Worm (Caenorhabditis elegans): Measurements from ENCODE around the gene H35B03.1.

The H35B03.1 gene

DNA sequence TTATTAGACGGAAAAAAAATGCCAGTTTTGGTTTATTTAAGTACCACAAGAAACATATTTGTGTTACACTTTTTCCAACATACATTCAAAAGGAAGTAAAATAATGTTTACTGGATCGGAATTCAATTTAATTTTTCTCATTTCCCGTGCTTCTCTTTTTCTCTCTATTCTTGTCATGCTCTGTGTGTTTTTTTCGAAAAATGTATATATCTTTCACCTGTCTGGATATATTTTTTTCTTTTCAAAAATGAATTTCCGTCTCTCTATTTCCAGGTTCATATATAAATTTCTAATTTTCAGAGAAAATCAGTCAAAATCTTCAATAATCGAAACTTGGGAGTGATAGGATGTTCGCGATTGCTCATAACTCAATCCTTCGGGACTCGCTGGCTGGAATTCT lies at the start of gene H35B03.1:
H35B03.1 (plus strand) TSS at position 301 of the 400 bp plus-strand sequence.
- no peak for TF ChIP-seq tra-4 (tag; optimal IDR thresholded peaks at IDR 0.05)
- no peak for TF ChIP-seq sea-1 (GFP tag; conservative IDR thresholded peaks at IDR 0.05)
- TF ChIP-seq ama-1 (optimal IDR thresholded peaks at IDR 0.05): no peak
- no peak for TF ChIP-seq flt-1 (GFP tag; IDR thresholded peaks at IDR 0.05)
- no peak for TF ChIP-seq hnd-1 (tag; optimal IDR thresholded peaks at IDR 0.05)
- TF ChIP-seq B0310.2 (tag; optimal IDR thresholded peaks at IDR 0.05): no peak
- TF ChIP-seq scrt-1 (GFP tag; IDR thresholded peaks at IDR 0.05): no peak
- TF ChIP-seq hmbx-1 (tag; optimal IDR thresholded peaks at IDR 0.05): no peak
- TF ChIP-seq ets-7 (tag; optimal IDR thresholded peaks at IDR 0.05): no peak

DNA sequence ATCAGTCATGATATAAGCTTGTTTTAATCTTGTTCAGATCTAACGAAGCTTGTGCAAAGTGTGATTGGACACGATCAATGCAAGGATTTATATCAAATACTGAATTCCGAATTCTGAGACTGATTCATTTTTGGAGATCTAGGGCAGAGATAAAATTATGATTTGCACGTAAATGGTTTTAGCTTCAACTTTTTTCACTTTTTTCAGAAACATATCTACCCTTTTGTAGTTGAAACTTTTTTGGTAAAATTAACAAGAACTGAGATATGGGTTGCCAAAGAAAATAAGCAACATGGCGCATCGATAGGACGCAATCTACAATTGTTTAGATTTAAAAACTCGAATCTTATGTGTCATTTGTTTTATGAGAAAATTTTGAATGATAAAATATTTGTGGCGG lies 47.4 kb upstream of the H35B03.1 start, which contains the start of gene C55C3.4:
C55C3.4 (minus strand) TSS at position 101 of the 400 bp plus-strand sequence.
- TF ChIP-seq ceh-13 (GFP tag; optimal IDR thresholded peaks at IDR 0.05) (no peak), hmbx-1 (tag; optimal IDR thresholded peaks at IDR 0.05) (no peak), hmg-4 (GFP tag; optimal IDR thresholded peaks at IDR 0.05) (no peak), sea-1 (GFP tag; conservative IDR thresholded peaks at IDR 0.05) (no peak)

DNA sequence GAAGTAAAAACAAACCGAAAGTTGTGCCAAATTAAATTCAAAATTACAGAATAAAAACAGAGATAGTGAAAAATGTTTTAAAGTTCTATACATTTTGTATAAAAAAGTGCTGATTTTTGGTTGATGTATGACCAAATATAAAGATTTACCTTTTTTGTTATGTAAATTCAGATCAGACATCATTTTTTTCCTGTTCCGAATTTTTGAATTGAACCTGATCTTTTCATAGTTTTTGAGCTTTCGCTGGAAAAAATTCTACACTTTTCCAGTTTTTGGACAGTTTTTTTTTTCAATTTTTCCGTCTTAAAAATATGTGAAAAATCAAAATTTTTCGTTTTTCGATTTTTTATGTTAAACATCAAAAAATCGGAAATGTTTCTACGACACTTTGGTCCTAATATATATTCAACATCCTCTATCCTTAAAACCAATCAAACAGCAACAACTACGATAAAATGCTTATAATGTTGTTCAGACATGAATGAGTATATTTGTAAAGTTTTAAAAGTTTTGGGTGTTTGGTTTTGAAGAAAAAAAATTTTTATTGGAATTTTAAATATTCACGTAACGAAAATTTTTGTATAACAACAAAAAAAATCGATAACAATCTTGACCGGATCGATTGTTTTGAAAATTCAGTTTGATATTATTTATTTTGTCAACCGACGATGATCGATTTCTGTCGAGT lies 42.7 kb upstream of the H35B03.1 start, which contains the start of the genes C55C3.7 and C55C3.6:
C55C3.7 (minus strand) TSS at position 101 of the 688 bp plus-strand sequence.
C55C3.6 (plus strand) TSS at position 638 of the 688 bp plus-strand sequence.
- no peak for TF ChIP-seq hmg-4 (GFP tag; optimal IDR thresholded peaks at IDR 0.05)
- no peak for TF ChIP-seq tbx-37 (GFP tag; conservative IDR thresholded peaks at IDR 0.05)
- no peak for TF ChIP-seq scrt-1 (GFP tag; IDR thresholded peaks at IDR 0.05)
- no peak for TF ChIP-seq hnd-1 (tag; optimal IDR thresholded peaks at IDR 0.05)
- TF ChIP-seq aly-1 (tag; optimal IDR thresholded peaks at IDR 0.05): no peak
- TF ChIP-seq B0310.2 (tag; optimal IDR thresholded peaks at IDR 0.05): no peak
- TF ChIP-seq tra-4 (tag; optimal IDR thresholded peaks at IDR 0.05): no peak

DNA sequence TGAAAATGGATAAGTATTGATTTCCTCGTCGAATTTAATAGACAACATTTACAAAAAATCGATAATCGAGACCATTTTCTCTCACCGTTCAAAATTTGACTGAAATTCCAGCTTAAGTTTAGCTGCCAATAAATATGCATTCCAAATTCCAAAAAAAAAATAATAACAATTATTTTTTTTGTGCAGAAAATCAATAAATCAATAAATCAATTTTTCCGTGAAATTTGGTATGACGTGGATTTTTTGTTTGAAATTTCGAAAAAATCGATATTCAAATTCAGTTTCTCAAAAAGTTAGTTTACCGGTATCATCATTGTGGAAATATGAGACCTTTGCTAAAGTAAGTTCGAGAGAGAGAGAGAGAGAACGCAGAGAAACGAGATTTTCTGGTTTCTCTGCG lies 40.4 kb upstream of the H35B03.1 start, which contains the start of gene C55C3.3:
C55C3.3 (plus strand) TSS at position 274 of the 400 bp plus-strand sequence.
- TF ChIP-seq ets-7 (tag; optimal IDR thresholded peaks at IDR 0.05) (no peak), flt-1 (GFP tag; IDR thresholded peaks at IDR 0.05) (no peak), sea-1 (GFP tag; conservative IDR thresholded peaks at IDR 0.05) (no peak), tbx-11 (GFP tag; IDR thresholded peaks at IDR 0.05) (no peak), F13C5.2 (tag; optimal IDR thresholded peaks at IDR 0.05) (no peak)

DNA sequence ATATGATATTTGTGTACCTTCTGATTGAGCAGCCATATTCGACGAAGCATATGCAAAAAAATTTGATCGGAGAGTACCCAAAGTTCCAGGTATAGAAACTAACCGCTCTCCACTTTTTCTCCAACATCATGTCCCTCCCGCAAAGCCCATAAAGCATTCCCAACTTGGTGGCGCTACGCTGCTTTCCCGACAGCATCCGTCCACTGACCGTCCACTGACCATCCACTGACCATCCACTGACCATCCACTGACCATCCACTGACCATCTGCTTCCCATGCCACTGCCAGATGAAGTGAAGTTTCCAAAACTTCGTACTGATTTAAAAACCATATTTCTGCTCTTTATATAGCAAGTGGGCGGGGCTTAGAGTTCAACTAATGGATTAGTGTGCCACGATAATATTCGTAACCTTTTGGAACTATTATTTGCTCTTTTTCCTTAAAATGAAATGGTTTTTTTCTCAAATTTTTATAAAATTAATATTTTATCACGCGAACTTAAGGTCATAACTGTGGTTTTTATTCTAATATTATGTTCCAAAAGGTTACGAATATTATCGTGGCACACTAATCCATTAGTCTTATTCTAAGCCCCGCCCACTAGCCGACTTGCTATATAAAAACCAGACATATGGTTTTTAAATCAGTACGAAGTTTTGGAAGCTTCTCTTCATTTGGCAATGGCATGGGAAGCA lies 34.9 kb upstream of the H35B03.1 start, which contains the start of gene C55C3.8:
C55C3.8 (plus strand) TSS at position 645 of the 695 bp plus-strand sequence.
- TF ChIP-seq sea-1 (GFP tag; conservative IDR thresholded peaks at IDR 0.05) (no peak), hmbx-1 (tag; optimal IDR thresholded peaks at IDR 0.05) (no peak), B0310.2 (tag; optimal IDR thresholded peaks at IDR 0.05) (no peak), ceh-36 (tag; optimal IDR thresholded peaks at IDR 0.05) (no peak), flt-1 (GFP tag; IDR thresholded peaks at IDR 0.05) (no peak), ceh-13 (GFP tag; optimal IDR thresholded peaks at IDR 0.05) (no peak), ama-1 (optimal IDR thresholded peaks at IDR 0.05) (no peak), aly-1 (tag; optimal IDR thresholded peaks at IDR 0.05) (no peak), hmg-4 (GFP tag; optimal IDR thresholded peaks at IDR 0.05) (no peak), tbx-11 (GFP tag; IDR thresholded peaks at IDR 0.05) (no peak), ets-7 (tag; optimal IDR thresholded peaks at IDR 0.05) (no peak), scrt-1 (GFP tag; IDR thresholded peaks at IDR 0.05) (no peak), tra-4 (tag; optimal IDR thresholded peaks at IDR 0.05) (no peak), tbx-37 (GFP tag; conservative IDR thresholded peaks at IDR 0.05) (no peak), F13C5.2 (tag; optimal IDR thresholded peaks at IDR 0.05) (no peak), pes-1 (GFP tag; IDR thresholded peaks at IDR 0.05) (no peak), hnd-1 (tag; optimal IDR thresholded peaks at IDR 0.05) (no peak)

DNA sequence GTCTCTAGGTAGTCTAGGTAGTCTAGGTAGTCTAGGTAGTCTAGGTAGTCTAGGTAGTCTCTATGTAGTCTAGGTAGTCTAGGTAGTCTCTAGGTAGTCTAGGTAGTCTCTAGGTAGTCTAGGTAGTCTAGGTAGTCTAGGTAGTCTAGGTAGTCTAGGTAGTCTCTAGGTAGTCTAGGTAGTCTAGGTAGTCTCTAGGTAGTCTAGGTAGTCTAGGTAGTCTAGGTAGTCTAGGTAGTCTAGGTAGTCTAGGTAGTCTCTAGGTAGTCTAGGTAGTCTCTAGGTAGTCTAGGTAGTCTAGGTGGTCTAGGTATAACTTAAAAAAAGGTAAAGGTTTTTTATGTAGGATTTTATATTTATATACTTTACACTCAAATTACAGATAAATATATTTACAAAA lies 34.2 kb upstream of the H35B03.1 start:
- TF ChIP-seq flt-1 (GFP tag; IDR thresholded peaks at IDR 0.05) (peak; percentile 49; the same call in 1 of the 2 replicates), tbx-37 (GFP tag; conservative IDR thresholded peaks at IDR 0.05) (peak; percentile 48; the same call in 1 of the 2 replicates)

DNA sequence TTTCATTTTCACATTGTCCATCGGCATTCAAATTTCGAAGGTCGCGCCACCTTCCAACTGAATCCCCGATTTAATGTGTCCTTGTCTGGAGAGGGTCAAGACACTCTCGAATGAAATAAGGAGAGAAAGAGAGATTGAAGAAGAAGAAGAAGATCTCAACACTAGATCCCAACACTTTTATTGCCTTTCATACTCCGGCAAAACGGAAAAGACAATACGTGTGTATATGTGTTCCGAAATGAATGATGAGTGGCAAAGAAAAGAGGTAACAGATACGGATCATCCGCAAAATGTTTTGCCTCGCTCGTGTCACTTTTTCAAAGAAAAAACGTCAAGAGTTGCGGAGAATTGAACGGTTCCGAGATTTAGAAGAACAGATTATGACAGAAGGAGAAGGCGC lies 25.0 kb upstream of the H35B03.1 start:
- TF ChIP-seq ets-7 (tag; optimal IDR thresholded peaks at IDR 0.05) (no peak), ceh-36 (tag; optimal IDR thresholded peaks at IDR 0.05) (no peak), ama-1 (optimal IDR thresholded peaks at IDR 0.05) (no peak), tra-4 (tag; optimal IDR thresholded peaks at IDR 0.05) (no peak), ceh-13 (GFP tag; optimal IDR thresholded peaks at IDR 0.05) (no peak), hmg-4 (GFP tag; optimal IDR thresholded peaks at IDR 0.05) (no peak), hmbx-1 (tag; optimal IDR thresholded peaks at IDR 0.05) (no peak), sea-1 (GFP tag; conservative IDR thresholded peaks at IDR 0.05) (no peak), scrt-1 (GFP tag; IDR thresholded peaks at IDR 0.05) (no peak), flt-1 (GFP tag; IDR thresholded peaks at IDR 0.05) (no peak), hnd-1 (tag; optimal IDR thresholded peaks at IDR 0.05) (no peak)

DNA sequence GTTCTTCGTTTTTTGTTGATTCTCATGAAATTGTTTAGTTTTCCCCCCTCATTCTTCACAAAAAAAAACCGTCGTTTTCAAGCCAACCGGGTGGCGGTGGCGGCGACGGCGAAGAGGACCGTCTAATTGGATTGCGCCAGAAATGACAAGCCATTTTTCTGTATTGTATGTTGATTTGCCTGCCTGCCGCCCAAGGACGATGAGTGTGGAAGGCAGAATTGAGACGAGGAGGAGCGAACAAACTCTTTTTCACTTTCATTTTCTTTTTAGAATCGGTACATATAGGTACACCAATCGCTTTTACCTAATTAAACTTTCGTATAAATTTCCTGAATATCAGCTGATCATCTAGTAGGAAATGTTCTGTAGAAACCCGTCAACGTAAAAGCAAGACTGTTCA lies 23.8 kb upstream of the H35B03.1 start:
- no peak for TF ChIP-seq ceh-13 (GFP tag; optimal IDR thresholded peaks at IDR 0.05)
- no peak for TF ChIP-seq tbx-37 (GFP tag; conservative IDR thresholded peaks at IDR 0.05)
- no peak for TF ChIP-seq tbx-11 (GFP tag; IDR thresholded peaks at IDR 0.05)
- no peak for TF ChIP-seq pes-1 (GFP tag; IDR thresholded peaks at IDR 0.05)
- no peak for TF ChIP-seq tra-4 (tag; optimal IDR thresholded peaks at IDR 0.05)
- no peak for TF ChIP-seq sea-1 (GFP tag; conservative IDR thresholded peaks at IDR 0.05)
- no peak for TF ChIP-seq hmbx-1 (tag; optimal IDR thresholded peaks at IDR 0.05)
- no peak for TF ChIP-seq hmg-4 (GFP tag; optimal IDR thresholded peaks at IDR 0.05)
